Worm (Caenorhabditis elegans) whole organism, L3 larva: ENCODE data around the gene ugt-17.

ENCODE experiments used
- nhr-77 ChIP-seq: fragments of 150-350 bp; optimal IDR thresholded peaks from 2 replicates; lab custom pipeline; 2014; ENCODE audit warnings: missing biosample characterization, missing genetic modification characterization
- unc-62 ChIP-seq: fragments of 150-350 bp; sonication (generic microtip); optimal IDR thresholded peaks from 4 replicates; lab custom pipeline; 2014; ENCODE audit warnings: missing biosample characterization, missing genetic modification reagents, missing genetic modification characterization

- no peak for TF ChIP-seq nhr-77
- TF ChIP-seq unc-62 (GFP tag; lab: Kevin White, UChicago): no peak
These were observed 19.9 kb downstream of the ugt-17 start, which contains the start of gene R04B5.6 for ce11 chrV:10084864-10085263.
